Worm (Caenorhabditis elegans): ENCODE results near the gene Y43C5A.7.

DNA sequence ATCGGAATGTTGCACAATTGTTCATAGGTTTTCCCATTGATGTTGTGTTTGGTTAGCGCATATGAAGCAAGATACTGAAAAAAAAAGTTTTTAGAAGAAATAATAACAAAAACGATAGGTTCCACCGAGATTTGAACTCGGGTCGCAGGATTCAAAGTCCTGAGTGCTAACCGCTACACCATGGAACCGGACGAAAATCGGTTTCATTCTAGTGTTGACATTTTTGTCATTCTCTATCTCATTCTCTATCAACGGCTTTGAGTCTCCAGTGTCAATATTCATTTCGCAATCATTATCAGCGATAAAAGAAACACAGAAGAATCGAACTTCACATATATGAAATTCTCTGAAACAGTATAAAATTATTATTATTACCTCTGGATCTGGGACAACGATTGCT is 34.1 kb downstream of the Y43C5A.7 start:
- TF ChIP-seq cebp-2 (GFP tag; IDR thresholded peaks at IDR 0.05) (no peak), snpc-4 (GFP tag; optimal IDR thresholded peaks at IDR 0.05) (no peak), snpc-4 (tag; optimal IDR thresholded peaks at IDR 0.05) (no peak), B0336.3 (GFP tag; IDR thresholded peaks at IDR 0.05) (no peak), let-607 (tag; optimal IDR thresholded peaks at IDR 0.05) (no peak), hmg-1.2 (GFP tag; IDR thresholded peaks at IDR 0.05) (no peak), unc-62 (GFP tag; optimal IDR thresholded peaks at IDR 0.05) (no peak), F57C9.4 (tag; optimal IDR thresholded peaks at IDR 0.05) (no peak), nhr-80 (tag; optimal IDR thresholded peaks at IDR 0.05) (no peak)
